Worm (Caenorhabditis elegans): ENCODE data around the gene cfp-1.

Gene cfp-1

ce11 chrIV:14131770-14132169 is 54.5 kb downstream of the cfp-1 start, which contains the start of gene srz-59:
Gene srz-59, plus strand, starts transcription at chrIV:14132070.
- TF ChIP-seq zfp-3 (GFP tag; conservative IDR thresholded peaks at IDR 0.05) (no peak), nhr-11 (tag; optimal IDR thresholded peaks at IDR 0.05) (no peak), fkh-10 (GFP tag; optimal IDR thresholded peaks at IDR 0.05) (no peak), jun-1 (tag; optimal IDR thresholded peaks at IDR 0.05) (no peak), cey-2 (tag; optimal IDR thresholded peaks at IDR 0.05; ENCODE audit: borderline replicate concordance, insufficient read depth) (no peak), F26F4.8 (GFP tag; conservative IDR thresholded peaks at IDR 0.05) (no peak), hlh-30 (tag; optimal IDR thresholded peaks at IDR 0.05; ENCODE audit: insufficient read depth) (no peak), Y5F2A.4 (GFP tag; optimal IDR thresholded peaks at IDR 0.05) (no peak), Y48G9A.11 (GFP tag; IDR thresholded peaks at IDR 0.05) (no peak)

Measured in whole organism, L4 larva.